Fruit fly (Drosophila melanogaster): ENCODE data around the gene CG43349.

Gene CG43349

DNA sequence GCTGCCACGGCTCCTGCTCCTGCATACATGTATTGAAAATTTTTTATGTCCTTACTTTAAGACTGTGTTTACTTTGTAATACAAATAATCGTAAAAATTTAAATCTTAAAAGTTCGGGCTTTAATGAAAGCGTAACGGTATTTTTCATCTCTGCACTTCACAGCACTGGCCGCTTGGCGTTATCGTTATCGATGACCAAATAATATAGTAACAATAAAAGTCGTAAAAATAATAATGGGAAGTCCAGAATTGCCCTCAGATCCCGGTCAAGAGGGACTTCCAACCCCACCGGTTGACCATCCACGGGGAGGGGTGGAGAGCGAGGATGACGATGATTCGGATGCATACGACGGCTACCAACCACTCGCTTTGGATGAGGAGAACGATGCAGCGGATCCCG, 33.7 kb upstream of the CG43349 start, which contains the start of gene CG14341 (continued):
- TF ChIP-seq CG33213 (GFP tag; optimal IDR thresholded peaks at IDR 0.05) (no peak), Asciz (GFP tag; optimal IDR thresholded peaks at IDR 0.05) (no peak), CG10274 (GFP tag; optimal IDR thresholded peaks at IDR 0.05) (no peak), CG9437 (GFP tag; optimal IDR thresholded peaks at IDR 0.05) (peak; percentile 49), ci (GFP tag; IDR thresholded peaks at IDR 0.05) (no peak), CG32767 (GFP tag; IDR thresholded peaks at IDR 0.05) (no peak), sna (GFP tag; IDR thresholded peaks at IDR 0.05; ENCODE audit: partially characterized antibody) (no peak), fd64A (GFP tag; optimal IDR thresholded peaks at IDR 0.05) (no peak), CG6683 (GFP tag; optimal IDR thresholded peaks at IDR 0.05) (no peak), CG4707 (GFP tag; optimal IDR thresholded peaks at IDR 0.05) (no peak), nerfin-1 (tag; optimal IDR thresholded peaks at IDR 0.05) (no peak), NC2α (GFP tag; optimal IDR thresholded peaks at IDR 0.05) (no peak), al (GFP tag; IDR thresholded peaks at IDR 0.05) (no peak), sqz (GFP tag; optimal IDR thresholded peaks at IDR 0.05) (no peak), br (optimal IDR thresholded peaks at IDR 0.05) (no peak), cwo (GFP tag; optimal IDR thresholded peaks at IDR 0.05) (no peak), MBD-R2 (GFP tag; IDR thresholded peaks at IDR 0.05) (peak; percentile 74), CG32772 (GFP tag; IDR thresholded peaks at IDR 0.05) (no peak), YL-1 (GFP tag; optimal IDR thresholded peaks at IDR 0.05) (no peak), slou (GFP tag; optimal IDR thresholded peaks at IDR 0.05) (no peak), zf30C (GFP tag; optimal IDR thresholded peaks at IDR 0.05) (no peak), dan (GFP tag; IDR thresholded peaks at IDR 0.05) (no peak), shn (GFP tag; optimal IDR thresholded peaks at IDR 0.05) (no peak), maf-S (GFP tag; optimal IDR thresholded peaks at IDR 0.05) (no peak), CG8388 (GFP tag; optimal IDR thresholded peaks at IDR 0.05) (no peak), CG11696 (GFP tag; IDR thresholded peaks at IDR 0.05) (no peak), CG17912 (GFP tag; optimal IDR thresholded peaks at IDR 0.05) (no peak), Abd-B (GFP tag; optimal IDR thresholded peaks at IDR 0.05) (peak; percentile 27), kah (GFP tag; optimal IDR thresholded peaks at IDR 0.05) (no peak), CG31365 (tag; optimal IDR thresholded peaks at IDR 0.05) (no peak), z (GFP tag; IDR thresholded peaks at IDR 0.05) (no peak), Med (GFP tag) (peak; percentile 21), CG12071 (GFP tag; optimal IDR thresholded peaks at IDR 0.05) (no peak), CG10267 (tag; optimal IDR thresholded peaks at IDR 0.05) (peak; percentile 76), CG18619 (GFP tag; optimal IDR thresholded peaks at IDR 0.05) (no peak), CG2116 (GFP tag; optimal IDR thresholded peaks at IDR 0.05) (peak; percentile 15), stwl (tag; optimal IDR thresholded peaks at IDR 0.05) (peak; percentile 53), Hr78 (GFP tag; optimal IDR thresholded peaks at IDR 0.05) (no peak), yki (optimal IDR thresholded peaks at IDR 0.05) (no peak), Sry-δ (GFP tag; optimal IDR thresholded peaks at IDR 0.05) (peak; percentile 34), Hr3 (GFP tag; optimal IDR thresholded peaks at IDR 0.05) (no peak), CG13287 (GFP tag; IDR thresholded peaks at IDR 0.05; ENCODE audit: partially characterized antibody) (peak; percentile 59), schlank (tag; optimal IDR thresholded peaks at IDR 0.05) (no peak), CG2129 (GFP tag; IDR thresholded peaks at IDR 0.05; ENCODE audit: partially characterized antibody) (no peak), CG34224 (GFP tag; IDR thresholded peaks at IDR 0.05; ENCODE audit: partially characterized antibody) (peak; percentile 33; the same call in 2 of the 3 replicates), pzg (GFP tag; optimal IDR thresholded peaks at IDR 0.05) (peak; percentile 35), pros (GFP tag; optimal IDR thresholded peaks at IDR 0.05) (no peak), knrl (GFP tag; IDR thresholded peaks at IDR 0.05; ENCODE audit: partially characterized antibody) (no peak), grn (GFP tag; optimal IDR thresholded peaks at IDR 0.05) (no peak), sim (GFP tag; IDR thresholded peaks at IDR 0.05) (no peak), croc (GFP tag; conservative IDR thresholded peaks at IDR 0.05) (no peak), odd (GFP tag; optimal IDR thresholded peaks at IDR 0.05) (no peak)

Data from whole organism, embryonic.